Fruit fly (Drosophila melanogaster): Measurements from ENCODE around the gene CG11586.

DNA sequence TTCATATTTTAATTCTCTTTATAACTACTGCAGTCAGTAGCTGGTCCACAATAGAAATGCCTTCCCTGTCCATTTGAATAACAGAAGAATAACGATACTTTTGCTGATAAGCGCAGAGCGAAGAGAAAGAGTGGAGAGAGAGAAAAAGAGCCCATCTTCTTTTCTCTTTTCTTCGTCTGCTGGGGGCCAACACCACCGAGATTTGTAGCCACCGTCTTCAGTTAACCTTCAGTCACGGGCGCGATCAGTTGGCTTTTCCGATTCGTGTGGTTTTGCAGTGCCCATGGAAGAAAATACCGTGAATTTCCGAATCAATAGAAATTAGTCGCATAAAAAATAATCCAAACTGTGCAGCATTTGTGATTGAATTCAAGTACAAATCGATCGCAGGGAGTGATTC lies 1.2 kb upstream of the CG11586 start, which contains the start of gene CG1273:
- TF ChIP-seq CG2120 (GFP tag; optimal IDR thresholded peaks at IDR 0.05) (no peak), Kr (GFP tag; optimal IDR thresholded peaks at IDR 0.05) (no peak), Antp (GFP tag; optimal IDR thresholded peaks at IDR 0.05) (no peak)

All from whole organism, embryonic.